Worm (Caenorhabditis elegans) whole organism, L4/young adult: ENCODE results near the gene bas-1.

Experiments
- W03F9.2 ChIP-seq: fragments of 150-350 bp; optimal IDR thresholded peaks from 2 replicates; lab custom pipeline; 2014; ENCODE audit warnings: missing biosample characterization, missing genetic modification characterization
- dao-5 ChIP-seq: sonication (generic microtip); optimal IDR thresholded peaks from 2 replicates; lab custom pipeline; 2016; ENCODE audit warnings: missing genotype, missing genetic modification characterization, moderate library complexity, missing compliant biosample characterization
- him-1 ChIP-seq: sonication (generic microtip); optimal IDR thresholded peaks from 2 replicates; lab custom pipeline; 2016; ENCODE audit warnings: missing genotype, missing genetic modification reagents, missing genetic modification characterization, missing compliant biosample characterization

ce11 chrIII:5624835-5625234 is 12.8 kb downstream of the bas-1 start, which contains the start of gene daf-4:
- TF ChIP-seq dao-5 = no peak
- no peak for TF ChIP-seq him-1 (tag; lab: Kevin White, UChicago)
- no peak for TF ChIP-seq W03F9.2
